Fruit fly (Drosophila melanogaster): ENCODE results near the gene Lgr4.
A peak's percentile ranks its signal among the peaks of the same experiment; 100 is the strongest.

Lgr4 gene

DNA sequence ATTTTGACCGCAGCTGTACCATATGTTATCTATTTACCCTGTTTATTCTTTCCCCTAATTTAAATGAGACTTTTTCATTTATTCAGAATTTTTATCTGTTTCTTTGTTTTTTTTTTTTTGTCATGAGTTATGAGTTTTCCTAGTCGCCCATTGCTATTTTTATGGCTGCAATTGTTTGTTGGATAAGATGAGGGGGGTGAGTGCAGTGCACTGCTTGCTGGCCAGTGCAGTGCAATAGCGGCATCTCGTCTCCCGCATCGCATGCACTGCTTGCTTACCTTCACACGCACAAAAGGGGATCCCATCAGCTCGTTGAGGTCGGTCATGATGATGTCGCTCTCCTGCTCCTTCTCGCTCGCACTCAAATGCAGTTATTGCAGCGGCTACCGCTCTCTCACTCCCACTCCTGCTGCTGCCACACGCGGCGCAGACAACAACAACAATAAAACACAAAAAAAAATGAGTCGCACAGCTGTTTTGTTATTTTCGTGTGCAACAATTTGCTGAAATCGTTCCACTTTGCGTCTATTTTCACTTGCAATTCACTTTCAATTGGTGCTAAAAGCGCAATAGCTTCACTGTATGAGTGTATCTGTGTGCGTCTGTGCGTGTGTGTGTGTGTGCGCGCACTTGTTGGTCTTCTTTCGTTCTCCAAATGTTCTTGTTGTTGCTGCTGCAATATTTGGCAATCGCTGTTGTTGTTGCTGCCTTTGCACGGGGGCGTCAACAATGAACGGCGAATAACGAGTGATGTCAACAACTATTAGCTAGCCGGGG, 60.8 kb downstream of the Lgr4 start (continued):
- TF ChIP-seq CG43689 (GFP tag; IDR thresholded peaks at IDR 0.05) (no peak), CG9876 (GFP tag; optimal IDR thresholded peaks at IDR 0.05) (no peak), CG30403 (GFP tag; optimal IDR thresholded peaks at IDR 0.05) (peak; percentile 55), CTCF (GFP tag; optimal IDR thresholded peaks at IDR 0.05) (no peak), Dad (GFP tag; optimal IDR thresholded peaks at IDR 0.05) (peak; percentile 4), ap (GFP tag; IDR thresholded peaks at IDR 0.05) (no peak), gsb-n (tag; optimal IDR thresholded peaks at IDR 0.05) (peak; percentile 1), ase (GFP tag; IDR thresholded peaks at IDR 0.05) (peak; percentile 46; the same call in 1 of the 3 replicates), CG18011 (GFP tag; optimal IDR thresholded peaks at IDR 0.05) (no peak), ro (GFP tag; IDR thresholded peaks at IDR 0.05) (peak; percentile 43; the same call in 1 of the 2 replicates), Awh (GFP tag; IDR thresholded peaks at IDR 0.05) (no peak), CG16813 (GFP tag; IDR thresholded peaks at IDR 0.05; ENCODE audit: partially characterized antibody) (no peak), Asciz (GFP tag; optimal IDR thresholded peaks at IDR 0.05) (no peak), chm (GFP tag; IDR thresholded peaks at IDR 0.05) (0 out of 2 replicates have a peak, but pooled peaks have one; percentile 57), CG34422 (GFP tag; IDR thresholded peaks at IDR 0.05) (0 out of 3 replicates have a peak, but pooled peaks have one; percentile 39), CG11247 (GFP tag; IDR thresholded peaks at IDR 0.05) (no peak), CG12219 (GFP tag; optimal IDR thresholded peaks at IDR 0.05) (no peak), crp (GFP tag; optimal IDR thresholded peaks at IDR 0.05) (no peak), CG17361 (GFP tag; IDR thresholded peaks at IDR 0.05) (0 out of 3 replicates have a peak, but pooled peaks have one; percentile 17), Doc2 (GFP tag; IDR thresholded peaks at IDR 0.05) (no peak), Mes4 (GFP tag; optimal IDR thresholded peaks at IDR 0.05) (no peak), CG9797 (GFP tag; optimal IDR thresholded peaks at IDR 0.05) (no peak), CG18764 (GFP tag; optimal IDR thresholded peaks at IDR 0.05) (no peak), phol (tag; optimal IDR thresholded peaks at IDR 0.05) (peak; percentile 23), sqz (GFP tag; optimal IDR thresholded peaks at IDR 0.05) (peak; percentile 63), slou (GFP tag; optimal IDR thresholded peaks at IDR 0.05) (no peak), CG8388 (GFP tag; optimal IDR thresholded peaks at IDR 0.05) (no peak), gcm (GFP tag; optimal IDR thresholded peaks at IDR 0.05) (no peak), CG8765 (GFP tag; IDR thresholded peaks at IDR 0.05) (no peak), cg (GFP tag; optimal IDR thresholded peaks at IDR 0.05) (no peak), Opbp (GFP tag; IDR thresholded peaks at IDR 0.05; ENCODE audit: partially characterized antibody) (peak; percentile 47; the same call in 1 of the 3 replicates), shn (GFP tag; optimal IDR thresholded peaks at IDR 0.05) (peak; percentile 41), tup (GFP tag; optimal IDR thresholded peaks at IDR 0.05) (no peak), lilli (GFP tag; optimal IDR thresholded peaks at IDR 0.05) (no peak), CG6791 (GFP tag; IDR thresholded peaks at IDR 0.05; ENCODE audit: partially characterized antibody) (0 out of 3 replicates have a peak, but pooled peaks have one; percentile 31), CG1792 (GFP tag; optimal IDR thresholded peaks at IDR 0.05) (no peak), B-H2 (GFP tag; optimal IDR thresholded peaks at IDR 0.05) (no peak), Ravus (GFP tag; IDR thresholded peaks at IDR 0.05) (no peak), Hmr (GFP tag; optimal IDR thresholded peaks at IDR 0.05) (no peak), Camta (GFP tag; optimal IDR thresholded peaks at IDR 0.05) (peak; percentile 43), tgo (GFP tag; IDR thresholded peaks at IDR 0.05) (peak; percentile 34; the same call in 1 of the 3 replicates), CG42726 (GFP tag; IDR thresholded peaks at IDR 0.05; ENCODE audit: partially characterized antibody) (0 out of 2 replicates have a peak, but pooled peaks have one; percentile 7), tin (GFP tag; optimal IDR thresholded peaks at IDR 0.05) (peak; percentile 49), run (tag; optimal IDR thresholded peaks at IDR 0.05) (no peak), otp (GFP tag; IDR thresholded peaks at IDR 0.05) (peak; percentile 45; the same call in 1 of the 3 replicates), CG10654 (GFP tag; optimal IDR thresholded peaks at IDR 0.05) (peak; percentile 3), stc (GFP tag; IDR thresholded peaks at IDR 0.05) (0 out of 2 replicates have a peak, but pooled peaks have one; percentile 27), CG15479 (GFP tag; optimal IDR thresholded peaks at IDR 0.05) (no peak), trem (tag; optimal IDR thresholded peaks at IDR 0.05) (no peak)

All from whole organism, embryonic.